Worm (Caenorhabditis elegans): ENCODE data around the gene C29F9.6.

The C29F9.6 gene

DNA sequence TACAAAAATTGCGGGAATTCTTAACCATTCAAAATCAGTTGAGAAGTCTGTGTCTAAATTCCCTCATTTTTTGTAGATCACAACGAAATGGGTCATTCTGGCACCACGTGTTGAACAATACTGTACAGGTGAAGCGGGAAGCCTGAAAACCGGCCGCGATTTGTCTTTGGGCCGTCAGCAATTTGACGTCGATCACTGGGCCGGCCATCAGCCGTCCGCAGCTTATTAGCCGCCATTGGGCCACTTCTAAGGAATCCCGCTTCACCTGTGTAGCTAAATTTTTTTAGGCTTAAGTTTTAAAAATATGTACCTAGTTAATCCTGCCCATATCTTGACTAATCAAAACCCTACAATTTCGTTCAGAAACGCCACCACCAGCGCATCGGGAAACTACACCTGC lies 45.0 kb downstream of the C29F9.6 start:
- TF ChIP-seq hmg-4 (GFP tag; optimal IDR thresholded peaks at IDR 0.05) (no peak), tbx-37 (GFP tag; conservative IDR thresholded peaks at IDR 0.05) (no peak), F13C5.2 (tag; optimal IDR thresholded peaks at IDR 0.05) (no peak), ama-1 (optimal IDR thresholded peaks at IDR 0.05) (no peak), ceh-13 (GFP tag; optimal IDR thresholded peaks at IDR 0.05) (no peak), sea-1 (GFP tag; conservative IDR thresholded peaks at IDR 0.05) (no peak), tra-4 (tag; optimal IDR thresholded peaks at IDR 0.05) (no peak), tbx-11 (GFP tag; IDR thresholded peaks at IDR 0.05) (no peak), hnd-1 (tag; optimal IDR thresholded peaks at IDR 0.05) (no peak)

- TF ChIP-seq tbx-37 (GFP tag; conservative IDR thresholded peaks at IDR 0.05) (no peak), hmbx-1 (tag; optimal IDR thresholded peaks at IDR 0.05) (no peak), ceh-36 (tag; optimal IDR thresholded peaks at IDR 0.05) (no peak), B0310.2 (tag; optimal IDR thresholded peaks at IDR 0.05) (no peak), tra-4 (tag; optimal IDR thresholded peaks at IDR 0.05) (no peak), hnd-1 (tag; optimal IDR thresholded peaks at IDR 0.05) (no peak), ets-7 (tag; optimal IDR thresholded peaks at IDR 0.05) (no peak), hmg-4 (GFP tag; optimal IDR thresholded peaks at IDR 0.05) (no peak), scrt-1 (GFP tag; IDR thresholded peaks at IDR 0.05) (no peak), tbx-11 (GFP tag; IDR thresholded peaks at IDR 0.05) (no peak), ama-1 (optimal IDR thresholded peaks at IDR 0.05) (no peak), F13C5.2 (tag; optimal IDR thresholded peaks at IDR 0.05) (no peak), sea-1 (GFP tag; conservative IDR thresholded peaks at IDR 0.05) (no peak), aly-1 (tag; optimal IDR thresholded peaks at IDR 0.05) (no peak), ceh-13 (GFP tag; optimal IDR thresholded peaks at IDR 0.05) (no peak), flt-1 (GFP tag; IDR thresholded peaks at IDR 0.05) (no peak), pes-1 (GFP tag; IDR thresholded peaks at IDR 0.05) (no peak)
These were observed 50.1 kb downstream of the C29F9.6 start, which contains the start of gene F40G9.8 for ce11 chrIII:164775-165174. TSS of gene F40G9.8 (minus strand) at chrIII:164875.

DNA sequence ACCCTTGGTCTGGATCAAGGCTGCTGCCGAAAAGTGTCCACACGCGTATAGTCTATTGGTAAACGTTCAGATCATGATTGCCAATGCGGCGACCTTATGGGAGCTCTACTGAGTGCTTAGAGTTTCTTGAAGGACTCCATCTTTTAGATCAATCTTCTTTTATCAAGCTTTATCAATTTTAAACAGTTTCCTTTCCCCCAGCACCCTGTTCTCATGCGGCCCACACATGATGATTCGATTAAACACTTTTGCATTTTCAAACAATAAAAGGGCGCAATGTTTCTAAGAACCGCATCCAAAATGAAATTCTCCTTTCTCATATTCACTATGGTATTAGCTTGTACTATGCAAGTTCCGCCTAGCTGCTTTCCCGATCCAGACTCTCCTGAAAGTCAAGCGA lies 50.7 kb downstream of the C29F9.6 start, which contains the start of gene F40G9.7:
Gene F40G9.7 (plus strand): TSS at position 301 of the 400 bp plus-strand sequence.
- no peak for TF ChIP-seq tra-4 (tag; optimal IDR thresholded peaks at IDR 0.05)
- TF ChIP-seq ets-7 (tag; optimal IDR thresholded peaks at IDR 0.05) = no peak

All from whole organism, early embryonic.